Fruit fly (Drosophila melanogaster): ENCODE measurements around the gene CG14949.

The CG14949 gene

DNA sequence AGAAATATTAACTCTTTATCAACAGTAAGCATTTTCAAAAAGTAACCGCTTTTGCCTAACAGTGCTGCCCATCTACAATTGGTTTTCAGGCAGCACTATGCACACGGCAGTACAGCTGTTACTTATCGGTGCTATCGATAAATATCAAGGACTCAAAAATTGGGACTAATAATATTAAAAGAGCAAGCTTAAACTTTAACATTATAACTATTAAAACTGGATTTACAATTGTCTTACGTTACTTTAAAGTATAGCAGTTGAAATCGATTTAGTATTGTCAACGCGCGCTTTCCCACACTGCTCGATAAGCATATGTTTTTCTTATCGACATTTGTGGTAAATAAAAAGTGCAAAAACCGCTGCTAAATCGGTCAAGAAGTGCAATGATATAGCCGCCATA lies 11.8 kb downstream of the CG14949 start, which contains the start of the genes CG42245 and MEP-1 (continued):
- 0 out of 3 replicates have a peak, but pooled peaks have one; percentile 14 for TF ChIP-seq CG7963 (GFP tag; IDR thresholded peaks at IDR 0.05; ENCODE audit: partially characterized antibody)
- peak; percentile 82 for TF ChIP-seq E2f2 (GFP tag; IDR thresholded peaks at IDR 0.05)
- no peak for TF ChIP-seq BtbVII (GFP tag; optimal IDR thresholded peaks at IDR 0.05)
- peak; percentile 12 to 28 for TF ChIP-seq chif (GFP tag; optimal IDR thresholded peaks at IDR 0.05)
- TF ChIP-seq bab2 (GFP tag; optimal IDR thresholded peaks at IDR 0.05) = peak; percentile 48
- peak; percentile 70 for TF ChIP-seq Sry-δ (GFP tag; optimal IDR thresholded peaks at IDR 0.05)
- peak; percentile 2 for TF ChIP-seq scrt (GFP tag; optimal IDR thresholded peaks at IDR 0.05)
- TF ChIP-seq CG10209 (GFP tag; optimal IDR thresholded peaks at IDR 0.05) = peak; percentile 17
- TF ChIP-seq CG15696 (tag; optimal IDR thresholded peaks at IDR 0.05) = no peak
- no peak for TF ChIP-seq CG11085 (GFP tag; IDR thresholded peaks at IDR 0.05)
- TF ChIP-seq tup (GFP tag; optimal IDR thresholded peaks at IDR 0.05) = peak; percentile 52
- peak; percentile 48 for TF ChIP-seq HHEX (GFP tag; optimal IDR thresholded peaks at IDR 0.05)
- peak; percentile 53 for TF ChIP-seq NC2β (GFP tag; optimal IDR thresholded peaks at IDR 0.05)
- TF ChIP-seq CG13123 (GFP tag; optimal IDR thresholded peaks at IDR 0.05) = peak; percentile 2
- TF ChIP-seq Hsf (GFP tag; optimal IDR thresholded peaks at IDR 0.05) = peak; percentile 63
- no peak for TF ChIP-seq CG10321 (GFP tag; IDR thresholded peaks at IDR 0.05)
- TF ChIP-seq knrl (GFP tag; IDR thresholded peaks at IDR 0.05; ENCODE audit: partially characterized antibody) = peak; percentile 66
- TF ChIP-seq CG15073 (GFP tag; optimal IDR thresholded peaks at IDR 0.05) = no peak
- peak; percentile 61 for TF ChIP-seq sna (GFP tag; IDR thresholded peaks at IDR 0.05; ENCODE audit: partially characterized antibody)
- peak; percentile 71 for TF ChIP-seq CG3847 (GFP tag; IDR thresholded peaks at IDR 0.05)
- peak; percentile 69 for TF ChIP-seq sob (GFP tag; IDR thresholded peaks at IDR 0.05)
- peak; percentile 46 for TF ChIP-seq Side (GFP tag; optimal IDR thresholded peaks at IDR 0.05)
- peak; percentile 46 for TF ChIP-seq lab (GFP tag; optimal IDR thresholded peaks at IDR 0.05)
- TF ChIP-seq Ravus (GFP tag; IDR thresholded peaks at IDR 0.05) = no peak
- no peak for TF ChIP-seq CG14667 (GFP tag; IDR thresholded peaks at IDR 0.05)
- TF ChIP-seq gro (GFP tag; optimal IDR thresholded peaks at IDR 0.05) = peak; percentile 48
- peak; percentile 24 for TF ChIP-seq nerfin-1 (tag; optimal IDR thresholded peaks at IDR 0.05)
- TF ChIP-seq CG12391 (tag; optimal IDR thresholded peaks at IDR 0.05) = peak; percentile 70
- no peak for TF ChIP-seq oc (tag; optimal IDR thresholded peaks at IDR 0.05)
- peak; percentile 30 for TF ChIP-seq B-H2 (GFP tag; optimal IDR thresholded peaks at IDR 0.05)
- no peak for TF ChIP-seq bigmax (GFP tag; optimal IDR thresholded peaks at IDR 0.05)
- peak; percentile 19 for TF ChIP-seq CG8388 (GFP tag; optimal IDR thresholded peaks at IDR 0.05)
- TF ChIP-seq CG7357 (GFP tag; IDR thresholded peaks at IDR 0.05) = no peak
- peak; percentile 40 for TF ChIP-seq ems (GFP tag; optimal IDR thresholded peaks at IDR 0.05)
- TF ChIP-seq emc (GFP tag; optimal IDR thresholded peaks at IDR 0.05) = no peak
- TF ChIP-seq odd (GFP tag; optimal IDR thresholded peaks at IDR 0.05) = no peak
- TF ChIP-seq CG13894 (tag; optimal IDR thresholded peaks at IDR 0.05) = peak; percentile 44
- TF ChIP-seq Scr (GFP tag; IDR thresholded peaks at IDR 0.05; ENCODE audit: partially characterized antibody) = peak; percentile 69
- peak; percentile 74 for TF ChIP-seq lbe (GFP tag; optimal IDR thresholded peaks at IDR 0.05)
- TF ChIP-seq Bgb (GFP tag; IDR thresholded peaks at IDR 0.05; ENCODE audit: partially characterized antibody) = peak; percentile 69
- TF ChIP-seq stwl (tag; optimal IDR thresholded peaks at IDR 0.05) = peak; percentile 95
- TF ChIP-seq exex (tag; optimal IDR thresholded peaks at IDR 0.05) = peak; percentile 33
- no peak for TF ChIP-seq sim (GFP tag; IDR thresholded peaks at IDR 0.05)
- TF ChIP-seq gfzf (GFP tag; optimal IDR thresholded peaks at IDR 0.05) = peak; percentile 15
- TF ChIP-seq ab (GFP tag; optimal IDR thresholded peaks at IDR 0.05) = no peak
- peak; percentile 21 for TF ChIP-seq CG1233 (GFP tag; optimal IDR thresholded peaks at IDR 0.05)
- TF ChIP-seq D19A (tag; optimal IDR thresholded peaks at IDR 0.05) = peak; percentile 27
- peak in 1 of 2 experiments; percentile 53 for TF ChIP-seq bsh (GFP tag; optimal IDR thresholded peaks at IDR 0.05)
- peak; percentile 67; the same call in 1 of the 3 replicates for TF ChIP-seq mld (GFP tag; IDR thresholded peaks at IDR 0.05; ENCODE audit: partially characterized antibody)
- no peak for TF ChIP-seq Drgx (GFP tag; IDR thresholded peaks at IDR 0.05)
